Worm (Caenorhabditis elegans) whole organism, L4 larva: ENCODE measurements around the gene slc-36.3.
"Not testable (repeated sequence)": the region's sequence is repeated elsewhere in the genome, so short reads cannot be mapped to it uniquely, and the experiment has no call there.

Source experiments
- Y5F2A.4 ChIP-seq: fragments of 200-800 bp; sonication (Bioruptor generic); optimal IDR thresholded peaks from 2 replicates; lab custom pipeline; 2018; ENCODE audit warnings: mild to moderate bottlenecking, missing genetic modification characterization, missing compliant biosample characterization
- egl-27 ChIP-seq: sonication (generic microtip); optimal IDR thresholded peaks from 3 replicates; lab custom pipeline; 2017; ENCODE audit warnings: missing biosample characterization, missing genetic modification reagents, missing genetic modification characterization
- lin-15B ChIP-seq: fragments of 150-350 bp; sonication (generic microtip); optimal IDR thresholded peaks from 3 replicates; lab custom pipeline; 2014; ENCODE audit warnings: missing biosample characterization, missing genetic modification characterization
- nhr-77 ChIP-seq: fragments of 150-350 bp; optimal IDR thresholded peaks from 2 replicates; lab custom pipeline; 2014; ENCODE audit warnings: missing biosample characterization, missing genetic modification characterization
- spr-3 ChIP-seq: fragments of 200-800 bp; sonication (Bioruptor generic); optimal IDR thresholded peaks from 2 replicates; lab custom pipeline; 2018; ENCODE audit warnings: mild to moderate bottlenecking, missing genetic modification characterization, missing compliant biosample characterization
- ztf-11 ChIP-seq: fragments of 150-350 bp; optimal IDR thresholded peaks from 2 replicates; lab custom pipeline; 2014; ENCODE audit warnings: missing biosample characterization, missing genetic modification characterization

- not testable (repeated sequence) for TF ChIP-seq lin-15B (tag; lab: Kevin White, UChicago); nhr-77 (tag; lab: Kevin White, UChicago); spr-3 (GFP tag; lab: Kevin White, UChicago); egl-27 (tag; lab: Kevin White, UChicago); ztf-11; Y5F2A.4 (GFP tag; lab: Kevin White, UChicago)
Observed at ce11 chrV:20513661-20514060, 30.3 kb downstream of the slc-36.3 start, which contains the start of gene Y38H6C.8.
